Worm (Caenorhabditis elegans): Measurements from ENCODE around the gene Y27F2A.9.

DNA sequence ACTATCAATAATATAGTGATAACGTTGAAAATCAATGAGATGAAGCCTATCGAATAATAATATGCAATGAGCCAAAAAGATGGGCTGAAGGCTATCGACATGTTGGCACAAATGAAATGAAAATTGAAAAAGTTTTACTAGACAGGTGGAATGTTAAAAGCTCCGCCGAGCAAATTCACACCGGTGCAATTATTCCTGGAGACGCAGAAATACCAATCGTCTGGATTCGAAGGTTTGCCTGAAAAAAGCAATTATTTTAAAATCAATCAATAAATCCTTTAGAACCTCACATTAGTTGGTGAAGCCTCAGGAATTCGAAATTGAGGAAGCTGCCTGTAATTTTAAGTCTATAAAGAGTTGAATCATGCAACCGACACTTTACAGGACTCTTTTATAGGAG, 37.1 kb downstream of the Y27F2A.9 start, which contains the start of gene sri-32:
- no peak for TF ChIP-seq zip-8 (tag; optimal IDR thresholded peaks at IDR 0.05)
- TF ChIP-seq elt-3 (tag; optimal IDR thresholded peaks at IDR 0.05) = no peak
- TF ChIP-seq sptf-1 (tag; optimal IDR thresholded peaks at IDR 0.05) = no peak
- TF ChIP-seq tbx-8 (GFP tag; optimal IDR thresholded peaks at IDR 0.05) = no peak
- TF ChIP-seq lsy-2 (tag; optimal IDR thresholded peaks at IDR 0.05) = no peak
- no peak for TF ChIP-seq unc-62 (GFP tag; optimal IDR thresholded peaks at IDR 0.05)
- no peak for TF ChIP-seq lin-32 (GFP tag; optimal IDR thresholded peaks at IDR 0.05)
- TF ChIP-seq blmp-1 (tag; optimal IDR thresholded peaks at IDR 0.05) = no peak
- no peak for TF ChIP-seq unc-39 (tag; optimal IDR thresholded peaks at IDR 0.05)
- TF ChIP-seq nhr-237 (tag; optimal IDR thresholded peaks at IDR 0.05) = no peak
